Worm (Caenorhabditis elegans): ENCODE measurements around the gene msp-64.

DNA sequence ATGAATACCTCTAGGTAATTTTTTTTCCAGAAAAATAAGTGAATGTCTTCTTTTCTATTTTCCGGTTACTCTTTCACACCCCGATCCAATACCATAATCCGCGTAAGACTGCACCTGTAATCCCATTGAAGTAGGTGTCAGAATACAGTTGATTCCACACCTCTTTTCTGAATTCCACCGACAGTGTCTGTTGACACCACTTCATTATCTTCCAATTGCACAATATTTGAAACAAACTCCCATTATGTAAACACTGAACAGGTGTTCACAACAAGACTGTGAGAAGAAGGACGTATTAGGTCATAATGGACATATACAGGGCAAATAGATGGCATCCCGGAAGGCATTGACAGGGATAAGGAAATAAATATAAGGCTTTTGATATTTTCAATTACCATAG lies 32.8 kb downstream of the msp-64 start:
- TF ChIP-seq him-1 (tag; optimal IDR thresholded peaks at IDR 0.05) (no peak), W03F9.2 (tag; optimal IDR thresholded peaks at IDR 0.05) (no peak)

Measured in whole organism, L4/young adult.